Worm (Caenorhabditis elegans): ENCODE measurements around the gene mrpl-55.

DNA sequence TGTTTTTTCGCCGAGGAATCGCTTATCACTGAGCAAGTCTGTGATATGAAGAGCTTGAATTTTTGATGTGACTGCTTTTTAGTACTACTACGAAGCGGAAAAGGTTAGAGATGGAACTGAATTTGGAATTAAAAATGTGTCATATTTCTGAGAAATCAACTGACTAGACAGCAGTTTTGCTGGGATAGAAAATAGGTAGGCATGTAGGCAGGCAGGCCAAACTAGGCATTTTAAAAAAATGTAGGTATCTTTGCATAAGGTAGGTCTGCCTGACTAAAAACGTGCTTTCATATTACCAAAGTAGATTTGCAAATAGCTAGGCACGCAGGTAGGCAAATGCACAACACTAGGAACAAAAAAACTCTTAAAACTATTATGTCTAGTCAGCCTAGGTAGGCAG lies 22.8 kb downstream of the mrpl-55 start:
- TF ChIP-seq blmp-1 (tag; optimal IDR thresholded peaks at IDR 0.05): no peak
- no peak for TF ChIP-seq sptf-1 (tag; optimal IDR thresholded peaks at IDR 0.05)
- no peak for TF ChIP-seq elt-3 (tag; optimal IDR thresholded peaks at IDR 0.05)
- no peak for TF ChIP-seq unc-62 (GFP tag; optimal IDR thresholded peaks at IDR 0.05)

Data from whole organism, mixed stage, embryonic.